Worm (Caenorhabditis elegans) whole organism, L4/young adult: ENCODE results near the gene C17G1.2.

ENCODE experiments used
- W03F9.2 ChIP-seq: fragments of 150-350 bp; optimal IDR thresholded peaks from 2 replicates; lab custom pipeline; 2014; ENCODE audit warnings: missing biosample characterization, missing genetic modification characterization
- dao-5 ChIP-seq: sonication (generic microtip); optimal IDR thresholded peaks from 2 replicates; lab custom pipeline; 2016; ENCODE audit warnings: missing genotype, missing genetic modification characterization, moderate library complexity, missing compliant biosample characterization
- him-1 ChIP-seq: sonication (generic microtip); optimal IDR thresholded peaks from 2 replicates; lab custom pipeline; 2016; ENCODE audit warnings: missing genotype, missing genetic modification reagents, missing genetic modification characterization, missing compliant biosample characterization

ce11 chrX:9938537-9938936 is 17.2 kb downstream of the C17G1.2 start, which contains the start of the genes C17G1.5 and C17G1.14:
- TF ChIP-seq him-1 (tag; lab: Kevin White, UChicago), result no peak
- no peak for TF ChIP-seq W03F9.2
- TF ChIP-seq dao-5 (tag; lab: Kevin White, UChicago), result no peak
